Fruit fly (Drosophila melanogaster): Measurements from ENCODE around the gene tal-2A.

tal-2A gene

dm6 chr3R:13788672-13789071 lies 24.2 kb upstream of the tal-2A start:
- TF ChIP-seq Kr (GFP tag; optimal IDR thresholded peaks at IDR 0.05), result peak; percentile 14
- TF ChIP-seq H2.0 (GFP tag; IDR thresholded peaks at IDR 0.05), result no peak
- TF ChIP-seq CG17802 (tag; optimal IDR thresholded peaks at IDR 0.05), result no peak
- TF ChIP-seq tll (GFP tag; optimal IDR thresholded peaks at IDR 0.05), result peak in 1 of 2 experiments; percentile 35
- TF ChIP-seq zen (tag; optimal IDR thresholded peaks at IDR 0.05), result peak; percentile 68
- TF ChIP-seq cad (GFP tag; optimal IDR thresholded peaks at IDR 0.05), result peak; percentile 84
- peak; percentile 19 for TF ChIP-seq twi (tag; optimal IDR thresholded peaks at IDR 0.05)
- TF ChIP-seq CG15479 (GFP tag; optimal IDR thresholded peaks at IDR 0.05), result peak; percentile 71
- TF ChIP-seq prd (optimal IDR thresholded peaks at IDR 0.05), result no peak
- TF ChIP-seq prd (GFP tag; IDR thresholded peaks at IDR 0.05), result 0 out of 3 replicates have a peak, but pooled peaks have one; percentile 27

- TF ChIP-seq Med (GFP tag), result peak; percentile 63
- peak in 1 of 2 experiments; percentile 69 for TF ChIP-seq Eip74EF (GFP tag; optimal IDR thresholded peaks at IDR 0.05)
- TF ChIP-seq kni (GFP tag; optimal IDR thresholded peaks at IDR 0.05), result peak; percentile 39
- peak; percentile 59; the same call in 1 of the 3 replicates for TF ChIP-seq z (GFP tag; IDR thresholded peaks at IDR 0.05)
- no peak for TF ChIP-seq h (optimal IDR thresholded peaks at IDR 0.05)
- peak; percentile 36 for TF ChIP-seq CG17385 (GFP tag; optimal IDR thresholded peaks at IDR 0.05)
- TF ChIP-seq pros (GFP tag; optimal IDR thresholded peaks at IDR 0.05), result peak; percentile 74
- peak; percentile 32 to 45 for TF ChIP-seq Trl (optimal IDR thresholded peaks at IDR 0.05)
- TF ChIP-seq Trl (GFP tag; optimal IDR thresholded peaks at IDR 0.05), result no peak
- peak; percentile 90 for TF ChIP-seq CG3163 (GFP tag; optimal IDR thresholded peaks at IDR 0.05)
- 0 out of 3 replicates have a peak, but pooled peaks have one; percentile 26 for TF ChIP-seq ci (GFP tag; IDR thresholded peaks at IDR 0.05)
- TF ChIP-seq CG10654 (GFP tag; optimal IDR thresholded peaks at IDR 0.05), result no peak
- TF ChIP-seq Dll (GFP tag; IDR thresholded peaks at IDR 0.05; ENCODE audit: partially characterized antibody), result no peak
- peak; percentile 72 for TF ChIP-seq Deaf1 (tag; optimal IDR thresholded peaks at IDR 0.05)
- peak; percentile 72; the same call in 1 of the 2 replicates for TF ChIP-seq crol (GFP tag; IDR thresholded peaks at IDR 0.05)
- peak; percentile 97 for TF ChIP-seq CG5180 (GFP tag; optimal IDR thresholded peaks at IDR 0.05)
Measured at dm6 chr3R:13789617-13790277, 23.2 kb upstream of the tal-2A start.

dm6 chr3R:13790820-13791219 lies 22.1 kb upstream of the tal-2A start:
- no peak for TF ChIP-seq bab2 (GFP tag; optimal IDR thresholded peaks at IDR 0.05)
- no peak for TF ChIP-seq Myb (GFP tag; optimal IDR thresholded peaks at IDR 0.05)
- TF ChIP-seq PHDP (tag; optimal IDR thresholded peaks at IDR 0.05), result no peak
- TF ChIP-seq CG12104 (GFP tag; optimal IDR thresholded peaks at IDR 0.05), result no peak
- TF ChIP-seq slp2 (GFP tag; optimal IDR thresholded peaks at IDR 0.05), result no peak
- no peak for TF ChIP-seq usp (GFP tag; optimal IDR thresholded peaks at IDR 0.05)
- TF ChIP-seq CG6813 (GFP tag; optimal IDR thresholded peaks at IDR 0.05), result no peak
- TF ChIP-seq CG3995 (GFP tag; optimal IDR thresholded peaks at IDR 0.05), result no peak
- TF ChIP-seq CG1792 (GFP tag; optimal IDR thresholded peaks at IDR 0.05), result no peak
- TF ChIP-seq fd64A (GFP tag; optimal IDR thresholded peaks at IDR 0.05), result no peak
- no peak for TF ChIP-seq CG12219 (GFP tag; optimal IDR thresholded peaks at IDR 0.05)
- no peak for TF ChIP-seq wek (GFP tag; optimal IDR thresholded peaks at IDR 0.05)
- TF ChIP-seq Max (GFP tag; optimal IDR thresholded peaks at IDR 0.05), result no peak
- TF ChIP-seq HHEX (GFP tag; optimal IDR thresholded peaks at IDR 0.05), result no peak
- no peak for TF ChIP-seq Ravus (GFP tag; IDR thresholded peaks at IDR 0.05)
- no peak for TF ChIP-seq CG8924 (tag; optimal IDR thresholded peaks at IDR 0.05)
- TF ChIP-seq CG18619 (GFP tag; optimal IDR thresholded peaks at IDR 0.05), result no peak
- no peak for TF ChIP-seq stwl (tag; optimal IDR thresholded peaks at IDR 0.05)
- TF ChIP-seq CG10209 (GFP tag; optimal IDR thresholded peaks at IDR 0.05), result no peak

Measured in whole organism, embryonic.